Worm (Caenorhabditis elegans) whole organism, L4 larva: ENCODE measurements around the gene Y39H10B.2.

Experiments
- D1046.2 ChIP-seq: fragments of 200-800 bp; sonication (Bioruptor generic); IDR thresholded peaks from 2 replicates; pipeline ENCODE4 v1.3.6; 2022; ENCODE audit warnings: missing genetic modification characterization, missing compliant biosample characterization
- F44E2.7 ChIP-seq: fragments of 200-800 bp; sonication (Bioruptor generic); IDR thresholded peaks from 2 replicates; pipeline ENCODE4 v2.1.2; 2022; ENCODE audit warnings: missing genetic modification characterization, missing compliant biosample characterization
- R02D3.7 ChIP-seq: fragments of 150-350 bp; sonication (generic microtip); optimal IDR thresholded peaks from 3 replicates; lab custom pipeline; 2014; ENCODE audit warnings: missing biosample characterization, missing genetic modification characterization
- Y105C5A.15 ChIP-seq: fragments of 200-800 bp; sonication (Bioruptor generic); IDR thresholded peaks from 2 replicates; pipeline ENCODE4 v1.3.6; 2022; ENCODE audit warnings: missing genetic modification characterization, missing compliant biosample characterization
- Y75B8A.6 ChIP-seq: fragments of 200-800 bp; sonication (Bioruptor generic); IDR thresholded peaks from 2 replicates; pipeline ENCODE4 v1.3.6; 2022; ENCODE audit warnings: missing genetic modification reagents, missing genetic modification characterization, missing compliant biosample characterization
- ZK337.2 ChIP-seq: fragments of 200-800 bp; sonication (Bioruptor generic); IDR thresholded peaks from 2 replicates; pipeline ENCODE4 v1.3.6; 2022; ENCODE audit warnings: missing genetic modification reagents, missing genetic modification characterization, missing compliant biosample characterization
- aha-1 ChIP-seq: fragments of 150-350 bp; peaks from one replicate; lab custom pipeline; 2014; ENCODE audit warnings: missing biosample characterization, missing genetic modification characterization
- arid-1 ChIP-seq: fragments of 200-800 bp; sonication (Bioruptor generic); conservative IDR thresholded peaks from 2 replicates; pipeline ENCODE4 v1.3.6; 2022; ENCODE audit warnings: missing genetic modification reagents, missing genetic modification characterization, missing compliant biosample characterization
- ceh-20 ChIP-seq: fragments of 200-800 bp; sonication (Bioruptor generic); IDR thresholded peaks from 2 replicates; pipeline ENCODE4 v1.3.6; 2022; ENCODE audit warnings: missing genetic modification reagents, missing genetic modification characterization, missing compliant biosample characterization
- ceh-62 ChIP-seq: sonication (generic microtip); optimal IDR thresholded peaks from 2 replicates; lab custom pipeline; 2017; ENCODE audit warnings: missing biosample characterization, missing genetic modification characterization
- ces-1 ChIP-seq: fragments of 150-350 bp; sonication (generic microtip); optimal IDR thresholded peaks from 4 replicates; lab custom pipeline; 2014; ENCODE audit warnings: missing biosample characterization, missing genetic modification reagents, missing genetic modification characterization
- daf-16 ChIP-seq, 3 experiments: sonication (generic microtip); optimal IDR thresholded peaks; 2 replicates each; lab custom pipeline; 2016 to 2017; ENCODE audit warnings: missing genetic modification characterization in 3 of 3, missing genetic modification reagents in 3 of 3, mild to moderate bottlenecking in 2 of 3, missing compliant biosample characterization in 2 of 3, missing biosample characterization in 1 of 3, moderate library complexity in 1 of 3
- daf-19 ChIP-seq: fragments of 200-800 bp; sonication (Bioruptor generic); conservative IDR thresholded peaks from 2 replicates; pipeline ENCODE4 v1.3.6; 2022; ENCODE audit warnings: missing genetic modification characterization, missing compliant biosample characterization
- dve-1 ChIP-seq: sonication (generic microtip); optimal IDR thresholded peaks from 2 replicates; lab custom pipeline; 2017; ENCODE audit warnings: antibody characterized with exemption, mild to moderate bottlenecking, missing genetic modification characterization, missing compliant biosample characterization; ENCODE audit not compliant: insufficient read depth
- egl-43 ChIP-seq: fragments of 200-800 bp; sonication (Bioruptor generic); IDR thresholded peaks from 2 replicates; pipeline ENCODE4 v1.3.6; 2022; ENCODE audit warnings: missing genetic modification reagents, missing genetic modification characterization, missing compliant biosample characterization
- fos-1 ChIP-seq: fragments of 150-350 bp; optimal IDR thresholded peaks from 2 replicates; lab custom pipeline; 2014; ENCODE audit warnings: missing biosample characterization, missing genetic modification characterization
- hlh-30 ChIP-seq: sonication (generic microtip); optimal IDR thresholded peaks from 2 replicates; lab custom pipeline; 2017; ENCODE audit warnings: antibody characterized with exemption, mild to moderate bottlenecking, missing genetic modification characterization, missing compliant biosample characterization; ENCODE audit not compliant: insufficient read depth
- lin-15B ChIP-seq: fragments of 150-350 bp; sonication (generic microtip); optimal IDR thresholded peaks from 3 replicates; lab custom pipeline; 2014; ENCODE audit warnings: missing biosample characterization, missing genetic modification characterization
- lsy-2 ChIP-seq, 2 experiments: fragments of 150-350 bp in 1 of 2; sonication (generic microtip) in 1 of 2; optimal IDR thresholded peaks; 2 replicates each; lab custom pipeline; 2014 to 2017; ENCODE audit warnings: missing biosample characterization in 2 of 2, missing genetic modification characterization in 2 of 2
- mdl-1 ChIP-seq, 2 experiments: fragments of 150-350 bp in 1 of 2; sonication (generic microtip) in 1 of 2; optimal IDR thresholded peaks; 2 replicates each; lab custom pipeline; 2014 to 2017; ENCODE audit warnings: missing biosample characterization in 2 of 2, missing genetic modification characterization in 2 of 2
- nhr-10 ChIP-seq: fragments of 150-350 bp; optimal IDR thresholded peaks from 2 replicates; lab custom pipeline; 2014; ENCODE audit warnings: missing biosample characterization, missing genetic modification characterization
- nhr-111 ChIP-seq: fragments of 200-800 bp; sonication (Bioruptor generic); optimal IDR thresholded peaks from 2 replicates; lab custom pipeline; 2018; ENCODE audit warnings: mild to moderate bottlenecking, missing genetic modification characterization, missing compliant biosample characterization
- nhr-237 ChIP-seq: sonication (generic microtip); optimal IDR thresholded peaks from 2 replicates; lab custom pipeline; 2017; ENCODE audit warnings: missing biosample characterization, missing genetic modification characterization
- nhr-25 ChIP-seq: sonication (generic microtip); optimal IDR thresholded peaks from 2 replicates; lab custom pipeline; 2017; ENCODE audit warnings: missing genetic modification characterization, mild to moderate bottlenecking, missing compliant biosample characterization, antibody characterized with exemption, moderate library complexity, borderline replicate concordance; ENCODE audit not compliant: insufficient read depth
- nhr-76 ChIP-seq: fragments of 150-350 bp; optimal IDR thresholded peaks from 2 replicates; lab custom pipeline; 2014; ENCODE audit warnings: missing biosample characterization, missing genetic modification characterization
- rbr-2 ChIP-seq: sonication (generic microtip); optimal IDR thresholded peaks from 2 replicates; lab custom pipeline; 2016; ENCODE audit warnings: missing genotype, missing genetic modification characterization, missing compliant biosample characterization
- set-16 ChIP-seq: fragments of 200-800 bp; sonication (Bioruptor generic); IDR thresholded peaks from 2 replicates; pipeline ENCODE4 v1.3.6; 2022; ENCODE audit warnings: missing genetic modification reagents, missing genetic modification characterization, missing compliant biosample characterization
- tra-1 ChIP-seq: fragments of 200-800 bp; sonication (Bioruptor generic); IDR thresholded peaks from 2 replicates; pipeline ENCODE4 v1.3.6; 2022; ENCODE audit warnings: missing genetic modification reagents, missing genetic modification characterization, missing compliant biosample characterization
- unc-62 ChIP-seq, 3 experiments: fragments of 150-350 bp in 1 of 3; sonication (generic microtip); optimal IDR thresholded peaks in 2 of 3; peaks in 1 of 3; 1 replicate in 1 of 3; 2 replicates in 2 of 3; lab custom pipeline; 2014 to 2017; ENCODE audit warnings: missing biosample characterization in 3 of 3, missing genetic modification characterization in 3 of 3, missing genetic modification reagents in 3 of 3, missing genotype in 1 of 3
- zag-1 ChIP-seq: fragments of 150-350 bp; optimal IDR thresholded peaks from 2 replicates; lab custom pipeline; 2014; ENCODE audit warnings: missing biosample characterization, missing genetic modification characterization
- zfp-2 ChIP-seq: sonication (generic microtip); optimal IDR thresholded peaks from 2 replicates; lab custom pipeline; 2016; ENCODE audit warnings: mild to moderate bottlenecking, missing genetic modification characterization, missing compliant biosample characterization
- zfp-3 ChIP-seq: fragments of 200-800 bp; sonication (Bioruptor generic); conservative IDR thresholded peaks from 2 replicates; pipeline ENCODE4 v1.3.6; 2022; ENCODE audit warnings: missing genetic modification reagents, missing genetic modification characterization, missing compliant biosample characterization
- zip-2 ChIP-seq: fragments of 150-350 bp; optimal IDR thresholded peaks from 2 replicates; lab custom pipeline; 2014; ENCODE audit warnings: missing biosample characterization, missing genetic modification characterization
- ztf-7 ChIP-seq: fragments of 150-350 bp; optimal IDR thresholded peaks from 2 replicates; lab custom pipeline; 2014; ENCODE audit warnings: missing biosample characterization, missing genetic modification characterization

Y39H10B.2 gene

ce11 chrV:3644193-3644693 lies 24.3 kb upstream of the Y39H10B.2 start, which contains the start of gene F59B1.8 (continued):
- TF ChIP-seq R02D3.7 (tag; lab: Kevin White, UChicago) (no peak), Y75B8A.6 (no peak), ceh-62 (tag; lab: Kevin White, UChicago) (no peak), egl-43 (GFP tag; lab: Robert Waterston, UW) (no peak), rbr-2 (tag; lab: Kevin White, UChicago) (no peak), Y105C5A.15 (no peak), zip-2 (tag; lab: Kevin White, UChicago) (peak; percentile 76), lsy-2 (tag; optimal IDR thresholded peaks at IDR 0.05; lab: Kevin White, UChicago) (peak; percentile 8 to 64), ztf-7 (tag; lab: Kevin White, UChicago) (no peak), ZK337.2 (GFP tag; lab: Robert Waterston, UW) (no peak), ces-1 (no peak), lin-15B (no peak), hlh-30 (tag; lab: Kevin White, UChicago) (peak; percentile 77), nhr-10 (tag; lab: Kevin White, UChicago) (no peak), nhr-237 (tag; lab: Kevin White, UChicago) (no peak), nhr-111 (GFP tag; lab: Kevin White, UChicago) (no peak), zfp-2 (tag; lab: Kevin White, UChicago) (no peak), arid-1 (GFP tag; lab: Robert Waterston, UW) (no peak), fos-1 (no peak), dve-1 (tag; lab: Kevin White, UChicago) (peak; percentile 97), nhr-76 (tag; lab: Kevin White, UChicago) (peak; percentile 60), D1046.2 (GFP tag; lab: Robert Waterston, UW) (no peak)

DNA sequence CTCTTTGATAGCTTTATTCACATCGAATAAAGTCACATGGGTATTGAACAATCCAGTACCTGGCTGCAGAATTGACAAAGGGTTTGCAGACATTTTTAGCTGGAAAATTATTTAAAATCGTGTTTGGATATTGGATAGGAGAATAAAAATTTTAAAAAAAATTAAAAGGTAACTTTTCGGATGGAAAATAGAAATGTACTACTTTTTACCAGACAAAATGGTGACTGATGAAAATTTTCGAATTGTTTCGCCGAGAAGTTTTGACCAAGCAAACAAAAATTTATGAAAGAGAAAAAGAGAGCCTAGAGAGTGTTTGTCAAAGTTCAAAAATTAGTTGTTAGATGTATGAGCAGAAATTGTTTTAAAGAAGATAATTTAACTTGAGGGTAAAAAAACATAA lies 20.7 kb upstream of the Y39H10B.2 start, which contains the start of gene F59B1.10:
Gene F59B1.10 (minus strand): TSS at position 101 of the 400 bp plus-strand sequence.
- TF ChIP-seq daf-19, result no peak
- no peak for TF ChIP-seq zag-1 (tag; lab: Kevin White, UChicago)
- TF ChIP-seq nhr-25 (tag; lab: Kevin White, UChicago), result no peak
- no peak for TF ChIP-seq zfp-3 (GFP tag; lab: Robert Waterston, UW)

- no peak for TF ChIP-seq set-16
- peak; percentile 81 for TF ChIP-seq aha-1 (tag; lab: Kevin White, UChicago)
Measured at ce11 chrV:3649473-3649872, 19.1 kb upstream of the Y39H10B.2 start, which contains the start of gene str-114. TSS of gene str-114 (plus strand) at chrV:3649773.

ce11 chrV:3659472-3659871 lies 9.1 kb upstream of the Y39H10B.2 start, which contains the start of gene acr-23:
TSS of gene acr-23 (minus strand) at chrV:3659572.
- TF ChIP-seq daf-16 (GFP tag; optimal IDR thresholded peaks at IDR 0.05; lab: Kevin White, UChicago) (no peak), daf-16 (tag; optimal IDR thresholded peaks at IDR 0.05; lab: Kevin White, UChicago) (no peak), ceh-20 (GFP tag; lab: Robert Waterston, UW) (no peak), mdl-1 (tag; optimal IDR thresholded peaks at IDR 0.05; lab: Kevin White, UChicago) (no peak), arid-1 (GFP tag; lab: Robert Waterston, UW) (no peak), F44E2.7 (GFP tag; lab: Robert Waterston, UW) (no peak), nhr-237 (tag; lab: Kevin White, UChicago) (no peak), unc-62 (GFP tag; optimal IDR thresholded peaks at IDR 0.05 in 1 of 2; lab: Kevin White, UChicago) (peak in 1 of 2 experiments; percentile 72), unc-62 (tag; optimal IDR thresholded peaks at IDR 0.05; lab: Kevin White, UChicago) (no peak), tra-1 (GFP tag; lab: Robert Waterston, UW) (no peak)
